Worm (Caenorhabditis elegans): ENCODE data around the gene fbxb-10.
"Not testable (repeated sequence)": the region's sequence is repeated elsewhere in the genome, so short reads cannot be mapped to it uniquely, and the experiment has no call there.

fbxb-10 gene

ce11 chrII:1767458-1767857, 50.7 kb downstream of the fbxb-10 start:
- TF ChIP-seq daf-16 (GFP tag; optimal IDR thresholded peaks at IDR 0.05) = not testable (repeated sequence)
- peak; percentile 57 for TF ChIP-seq daf-16 (tag; optimal IDR thresholded peaks at IDR 0.05)
- TF ChIP-seq nhr-28 (tag; optimal IDR thresholded peaks at IDR 0.05) = peak; percentile 95
- peak; percentile 37; the same call in 1 of the 2 replicates for TF ChIP-seq php-3 (GFP tag; IDR thresholded peaks at IDR 0.05)
- 0 out of 2 replicates have a peak, but pooled peaks have one; percentile 19 for TF ChIP-seq dmd-6 (GFP tag; IDR thresholded peaks at IDR 0.05)
- TF ChIP-seq aha-1 (tag) = peak; percentile 15
- TF ChIP-seq pqm-1 (tag; optimal IDR thresholded peaks at IDR 0.05) = peak; percentile 66
- peak; percentile 58 for TF ChIP-seq hlh-11 (tag; optimal IDR thresholded peaks at IDR 0.05)
